Worm (Caenorhabditis elegans) whole organism, young adult: Measurements from ENCODE around the gene srh-69.

Source experiments
- B0019.2 ChIP-seq: fragments of 200-800 bp; sonication (Bioruptor generic); conservative IDR thresholded peaks from 2 replicates; pipeline ENCODE4 v1.3.6; 2022; ENCODE audit warnings: missing genetic modification reagents, missing genetic modification characterization, missing compliant biosample characterization
- B0261.1 ChIP-seq: sonication (generic microtip); optimal IDR thresholded peaks from 2 replicates; lab custom pipeline; 2016; ENCODE audit warnings: mild to moderate bottlenecking, missing genetic modification characterization, moderate library complexity, missing compliant biosample characterization
- B0336.3 ChIP-seq: fragments of 200-800 bp; sonication (Bioruptor generic); IDR thresholded peaks from 2 replicates; pipeline ENCODE4 v1.3.6; 2022; ENCODE audit warnings: missing genetic modification characterization, missing compliant biosample characterization
- C06A6.2 ChIP-seq: fragments of 200-800 bp; sonication (Bioruptor generic); conservative IDR thresholded peaks from 2 replicates; pipeline ENCODE4 v1.3.6; 2022; ENCODE audit warnings: missing genetic modification characterization, missing compliant biosample characterization
- F22D6.2 ChIP-seq: sonication (generic microtip); optimal IDR thresholded peaks from 2 replicates; lab custom pipeline; 2016; ENCODE audit warnings: mild to moderate bottlenecking, missing genetic modification characterization, missing compliant biosample characterization
- F37B4.10 ChIP-seq: fragments of 200-800 bp; sonication (Bioruptor generic); IDR thresholded peaks from 2 replicates; pipeline ENCODE4 v1.3.6; 2022; ENCODE audit warnings: missing genetic modification characterization, missing compliant biosample characterization
- F39B2.1 ChIP-seq: fragments of 200-800 bp; sonication (Bioruptor generic); IDR thresholded peaks from 2 replicates; pipeline ENCODE4 v1.3.6; 2022; ENCODE audit warnings: missing genetic modification reagents, missing genetic modification characterization, missing compliant biosample characterization
- F55B11.4 ChIP-seq: sonication (generic microtip); optimal IDR thresholded peaks from 2 replicates; lab custom pipeline; 2016; ENCODE audit warnings: missing compliant biosample characterization, missing genetic modification characterization, borderline replicate concordance; ENCODE audit not compliant: insufficient read depth
- T07F8.4 ChIP-seq: sonication (generic microtip); optimal IDR thresholded peaks from 2 replicates; lab custom pipeline; 2016; ENCODE audit warnings: mild to moderate bottlenecking, missing genetic modification characterization, moderate library complexity, missing compliant biosample characterization
- T26A5.8 ChIP-seq: sonication (generic microtip); optimal IDR thresholded peaks from 2 replicates; lab custom pipeline; 2016; ENCODE audit warnings: missing genetic modification characterization, missing compliant biosample characterization
- Y53G8AR.9 ChIP-seq: fragments of 200-800 bp; sonication (Bioruptor generic); conservative IDR thresholded peaks from 2 replicates; pipeline ENCODE4 v1.3.6; 2022; ENCODE audit warnings: missing genetic modification reagents, missing genetic modification characterization, missing compliant biosample characterization
- aptf-3 ChIP-seq: fragments of 200-800 bp; sonication (Bioruptor generic); IDR thresholded peaks from 2 replicates; pipeline ENCODE4 v1.3.6; 2022; ENCODE audit warnings: missing genetic modification characterization, missing compliant biosample characterization
- atf-7 ChIP-seq: sonication (generic microtip); optimal IDR thresholded peaks from 2 replicates; lab custom pipeline; 2017; ENCODE audit warnings: mild to moderate bottlenecking, missing genetic modification characterization, missing compliant biosample characterization
- attf-3 ChIP-seq: fragments of 200-800 bp; sonication (Bioruptor generic); conservative IDR thresholded peaks from 2 replicates; pipeline ENCODE4 v1.3.6; 2022; ENCODE audit warnings: missing genetic modification reagents, missing genetic modification characterization, missing compliant biosample characterization
- bed-2 ChIP-seq: fragments of 200-800 bp; sonication (Bioruptor generic); IDR thresholded peaks from 2 replicates; pipeline ENCODE4 v1.3.6; 2022; ENCODE audit warnings: missing genetic modification reagents, missing genetic modification characterization, missing compliant biosample characterization
- ceh-100 ChIP-seq: fragments of 200-800 bp; sonication (Bioruptor generic); IDR thresholded peaks from 2 replicates; pipeline ENCODE4 v1.3.6; 2022; ENCODE audit warnings: missing genetic modification reagents, missing genetic modification characterization, missing compliant biosample characterization
- ceh-58 ChIP-seq: fragments of 200-800 bp; sonication (Bioruptor generic); IDR thresholded peaks from 2 replicates; pipeline ENCODE4 v1.3.6; 2022; ENCODE audit warnings: missing genetic modification characterization, missing compliant biosample characterization
- ceh-91 ChIP-seq: fragments of 200-800 bp; sonication (Bioruptor generic); IDR thresholded peaks from 2 replicates; pipeline ENCODE4 v1.3.6; 2022; ENCODE audit warnings: missing genetic modification reagents, missing genetic modification characterization, missing compliant biosample characterization
- chd-7 ChIP-seq: sonication (generic microtip); optimal IDR thresholded peaks from 2 replicates; lab custom pipeline; 2016; ENCODE audit warnings: mild to moderate bottlenecking, missing genetic modification characterization, moderate library complexity, missing compliant biosample characterization
- dox-1 ChIP-seq: fragments of 200-800 bp; sonication (Bioruptor generic); IDR thresholded peaks from 2 replicates; pipeline ENCODE4 v1.3.6; 2022; ENCODE audit warnings: missing genetic modification reagents, missing genetic modification characterization, missing compliant biosample characterization
- dpff-1 ChIP-seq: sonication (generic microtip); optimal IDR thresholded peaks from 2 replicates; lab custom pipeline; 2017; ENCODE audit warnings: mild to moderate bottlenecking, missing genetic modification characterization, missing compliant biosample characterization
- egrh-3 ChIP-seq: fragments of 200-800 bp; sonication (Bioruptor generic); IDR thresholded peaks from 2 replicates; pipeline ENCODE4 v1.3.6; 2022; ENCODE audit warnings: missing genetic modification reagents, missing genetic modification characterization, missing compliant biosample characterization
- ekl-4 ChIP-seq: fragments of 200-800 bp; sonication (Bioruptor generic); IDR thresholded peaks from 2 replicates; pipeline ENCODE4 v1.3.6; 2022; ENCODE audit warnings: missing genetic modification reagents, missing genetic modification characterization, missing compliant biosample characterization
- ets-4 ChIP-seq: fragments of 200-800 bp; sonication (Bioruptor generic); optimal IDR thresholded peaks from 2 replicates; lab custom pipeline; 2018; ENCODE audit warnings: mild to moderate bottlenecking, missing genetic modification characterization, missing compliant biosample characterization
- gei-17 ChIP-seq: fragments of 200-800 bp; sonication (Bioruptor generic); optimal IDR thresholded peaks from 2 replicates; lab custom pipeline; 2018; ENCODE audit warnings: mild to moderate bottlenecking, missing genetic modification characterization, missing compliant biosample characterization
- him-1 ChIP-seq: sonication (generic microtip); optimal IDR thresholded peaks from 2 replicates; lab custom pipeline; 2016; ENCODE audit warnings: missing genotype, missing genetic modification reagents, missing genetic modification characterization, missing compliant biosample characterization
- hmg-1.2 ChIP-seq: fragments of 200-800 bp; sonication (Bioruptor generic); IDR thresholded peaks from 2 replicates; pipeline ENCODE4 v1.3.6; 2022; ENCODE audit warnings: missing genetic modification reagents, missing genetic modification characterization, missing compliant biosample characterization
- hrde-1 ChIP-seq: sonication (generic microtip); optimal IDR thresholded peaks from 2 replicates; lab custom pipeline; 2016; ENCODE audit warnings: missing genetic modification characterization, mild to moderate bottlenecking, missing compliant biosample characterization, moderate library complexity, missing genotype, missing genetic modification reagents, borderline replicate concordance
- hsf-1 ChIP-seq: fragments of 200-800 bp; sonication (Bioruptor generic); IDR thresholded peaks from 2 replicates; pipeline ENCODE4 v1.3.6; 2022; ENCODE audit warnings: missing genetic modification reagents, missing genetic modification characterization, missing compliant biosample characterization
- let-526 ChIP-seq: fragments of 200-800 bp; sonication (Bioruptor generic); IDR thresholded peaks from 2 replicates; pipeline ENCODE4 v1.3.6; 2022; ENCODE audit warnings: missing genetic modification reagents, missing genetic modification characterization, missing compliant biosample characterization
- let-607 ChIP-seq, 2 experiments: fragments of 200-800 bp in 1 of 2; sonication (Bioruptor generic) in 1 of 2; sonication (generic microtip) in 1 of 2; optimal IDR thresholded peaks; 2 replicates each; lab custom pipeline; 2016 to 2018; ENCODE audit warnings: mild to moderate bottlenecking in 2 of 2, missing compliant biosample characterization in 2 of 2, missing genetic modification characterization in 2 of 2, moderate library complexity in 2 of 2, missing genotype in 1 of 2
- lin-35 ChIP-seq, 3 experiments: fragments of 150-350 bp in 2 of 3; sonication (generic microtip) in 1 of 3; optimal IDR thresholded peaks; 2 replicates each; lab custom pipeline; 2014 to 2018; ENCODE audit warnings: missing biosample characterization in 3 of 3, missing genetic modification characterization in 3 of 3, missing genetic modification reagents in 3 of 3
- madf-10 ChIP-seq: sonication (generic microtip); optimal IDR thresholded peaks from 2 replicates; lab custom pipeline; 2016; ENCODE audit warnings: mild to moderate bottlenecking, missing genetic modification characterization, missing compliant biosample characterization
- madf-6 ChIP-seq: fragments of 200-800 bp; sonication (Bioruptor generic); IDR thresholded peaks from 2 replicates; pipeline ENCODE4 v1.3.6; 2022; ENCODE audit warnings: missing genetic modification reagents, missing genetic modification characterization, missing compliant biosample characterization
- mel-28 ChIP-seq: sonication (generic microtip); optimal IDR thresholded peaks from 2 replicates; lab custom pipeline; 2016; ENCODE audit warnings: borderline replicate concordance, mild to moderate bottlenecking, missing genetic modification characterization, missing compliant biosample characterization
- nfya-1 ChIP-seq: sonication (generic microtip); optimal IDR thresholded peaks from 2 replicates; lab custom pipeline; 2017; ENCODE audit warnings: antibody characterized with exemption, missing compliant biosample characterization, missing genetic modification characterization, borderline replicate concordance; ENCODE audit not compliant: insufficient read depth
- nfya-2 ChIP-seq: fragments of 200-800 bp; sonication (Bioruptor generic); IDR thresholded peaks from 2 replicates; pipeline ENCODE4 v1.3.6; 2022; ENCODE audit warnings: missing genetic modification reagents, missing genetic modification characterization, missing compliant biosample characterization
- nhr-179 ChIP-seq: sonication (generic microtip); optimal IDR thresholded peaks from 2 replicates; lab custom pipeline; 2016; ENCODE audit warnings: mild to moderate bottlenecking, missing genetic modification characterization, missing compliant biosample characterization
- nhr-27 ChIP-seq: fragments of 200-800 bp; sonication (Bioruptor generic); optimal IDR thresholded peaks from 2 replicates; lab custom pipeline; 2018; ENCODE audit warnings: mild to moderate bottlenecking, missing genetic modification characterization, moderate library complexity, missing compliant biosample characterization
- pha-4 ChIP-seq: fragments of 150-350 bp; sonication (generic microtip); optimal IDR thresholded peaks from 2 replicates; lab custom pipeline; 2014; ENCODE audit warnings: missing biosample characterization, missing genetic modification reagents, missing genetic modification characterization
- rcor-1 ChIP-seq: fragments of 200-800 bp; sonication (Bioruptor generic); IDR thresholded peaks from 2 replicates; pipeline ENCODE4 v1.3.6; 2022; ENCODE audit warnings: missing genetic modification reagents, missing genetic modification characterization, missing compliant biosample characterization
- sea-2 ChIP-seq: fragments of 200-800 bp; sonication (Bioruptor generic); IDR thresholded peaks from 2 replicates; pipeline ENCODE4 v1.3.6; 2022; ENCODE audit warnings: missing genetic modification characterization, missing compliant biosample characterization
- somi-1 ChIP-seq: fragments of 200-800 bp; sonication (Bioruptor generic); optimal IDR thresholded peaks from 2 replicates; lab custom pipeline; 2018; ENCODE audit warnings: mild to moderate bottlenecking, missing genetic modification characterization, missing compliant biosample characterization
- sptf-2 ChIP-seq: fragments of 200-800 bp; sonication (Bioruptor generic); optimal IDR thresholded peaks from 2 replicates; lab custom pipeline; 2018; ENCODE audit warnings: mild to moderate bottlenecking, missing genetic modification characterization, missing compliant biosample characterization
- unc-62 ChIP-seq: fragments of 150-350 bp; optimal IDR thresholded peaks from 2 replicates; lab custom pipeline; 2014; ENCODE audit warnings: missing biosample characterization, missing genetic modification reagents, missing genetic modification characterization
- xnd-1 ChIP-seq: sonication (generic microtip); optimal IDR thresholded peaks from 2 replicates; lab custom pipeline; 2016; ENCODE audit warnings: missing genotype, missing genetic modification reagents, missing genetic modification characterization, missing compliant biosample characterization
- ztf-18 ChIP-seq: sonication (generic microtip); optimal IDR thresholded peaks from 2 replicates; lab custom pipeline; 2016; ENCODE audit warnings: missing genotype, mild to moderate bottlenecking, missing genetic modification characterization, missing compliant biosample characterization
- ztf-26 ChIP-seq: sonication (generic microtip); optimal IDR thresholded peaks from 2 replicates; lab custom pipeline; 2017; ENCODE audit warnings: missing genetic modification characterization, missing compliant biosample characterization

Gene srh-69

DNA sequence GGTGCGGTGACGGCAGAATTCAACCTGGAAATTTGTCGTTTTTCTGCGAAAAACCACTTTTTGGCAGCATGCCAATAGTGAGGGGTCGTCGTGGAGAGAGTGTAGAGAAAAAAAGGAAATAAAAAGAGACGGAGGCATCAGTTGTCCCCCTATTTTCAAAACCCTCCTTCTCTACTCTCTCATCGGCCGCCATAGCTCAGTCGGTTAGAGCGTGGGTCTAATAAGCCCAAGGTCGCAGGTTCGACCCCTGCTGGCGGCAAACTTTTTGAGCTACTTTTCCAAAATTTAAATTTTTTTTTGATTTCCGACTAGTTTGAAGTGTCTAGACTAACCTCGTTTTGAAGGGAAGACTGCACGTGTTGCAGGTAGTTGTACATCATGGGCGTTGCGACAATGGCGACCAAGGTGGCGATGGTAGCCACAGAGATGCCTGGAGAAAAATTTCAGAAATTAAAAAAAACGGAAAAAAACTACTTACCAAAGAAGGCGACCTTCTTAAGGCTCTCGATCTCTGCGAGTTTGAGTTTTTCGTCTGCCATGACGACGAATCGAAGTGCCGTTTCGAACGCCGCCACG, 19.9 kb downstream of the srh-69 start, which contains the start of gene col-85 (continued):
- peak; percentile 67 for TF ChIP-seq atf-7
- TF ChIP-seq mel-28 (tag; lab: Kevin White, UChicago) = peak; percentile 3
- TF ChIP-seq let-526 (GFP tag; lab: Robert Waterston, UW) = 0 out of 2 replicates have a peak, but pooled peaks have one; percentile 35
- TF ChIP-seq Y53G8AR.9 (GFP tag; lab: Robert Waterston, UW) = peak; percentile 79
- TF ChIP-seq hsf-1 (GFP tag; lab: Robert Waterston, UW) = peak; percentile 52; the same call in 1 of the 2 replicates
- peak; percentile 87 for TF ChIP-seq chd-7 (tag; lab: Kevin White, UChicago)
- peak in 1 of 3 experiments; percentile 78 for TF ChIP-seq lin-35 (GFP tag; optimal IDR thresholded peaks at IDR 0.05; lab: Kevin White, UChicago)
- 0 out of 2 replicates have a peak, but pooled peaks have one; percentile 41 for TF ChIP-seq nfya-2
- no peak for TF ChIP-seq sea-2
- peak; percentile 74 for TF ChIP-seq hrde-1 (tag; lab: Kevin White, UChicago)
- peak; percentile 99 for TF ChIP-seq B0261.1 (tag; lab: Kevin White, UChicago)
- TF ChIP-seq nfya-1 (tag; lab: Kevin White, UChicago) = no peak
- TF ChIP-seq F55B11.4 (tag; lab: Kevin White, UChicago) = no peak
- peak; percentile 5 for TF ChIP-seq gei-17 (GFP tag; lab: Kevin White, UChicago)
- TF ChIP-seq aptf-3 (GFP tag; lab: Robert Waterston, UW) = no peak
- TF ChIP-seq B0019.2 (GFP tag; lab: Robert Waterston, UW) = peak; percentile 75
- peak; percentile 42 for TF ChIP-seq sptf-2 (GFP tag; lab: Kevin White, UChicago)
- TF ChIP-seq somi-1 (GFP tag; lab: Kevin White, UChicago) = peak; percentile 79
- peak; percentile 78 for TF ChIP-seq ceh-100 (GFP tag; lab: Robert Waterston, UW)
- TF ChIP-seq nhr-27 (tag; lab: Kevin White, UChicago) = peak; percentile 72
- peak; percentile 77 for TF ChIP-seq attf-3
- no peak for TF ChIP-seq xnd-1
- peak; percentile 90 for TF ChIP-seq hmg-1.2 (GFP tag; lab: Robert Waterston, UW)
- TF ChIP-seq T07F8.4 (tag; lab: Kevin White, UChicago) = peak; percentile 85
- no peak for TF ChIP-seq ets-4 (GFP tag; lab: Kevin White, UChicago)
- TF ChIP-seq egrh-3 = no peak
- TF ChIP-seq ceh-91 (GFP tag; lab: Robert Waterston, UW) = peak; percentile 43
- TF ChIP-seq F22D6.2 = peak; percentile 4
- peak; percentile 84 for TF ChIP-seq madf-10 (tag; lab: Kevin White, UChicago)
- 0 out of 2 replicates have a peak, but pooled peaks have one; percentile 35 for TF ChIP-seq C06A6.2
- TF ChIP-seq nhr-179 = peak; percentile 42
- peak; percentile 93 for TF ChIP-seq ceh-58 (GFP tag; lab: Robert Waterston, UW)
- TF ChIP-seq F37B4.10 (GFP tag; lab: Robert Waterston, UW) = 0 out of 2 replicates have a peak, but pooled peaks have one; percentile 86
- TF ChIP-seq madf-6 (GFP tag; lab: Robert Waterston, UW) = peak; percentile 72
- TF ChIP-seq bed-2 (GFP tag; lab: Robert Waterston, UW) = no peak
- TF ChIP-seq F39B2.1 (GFP tag; lab: Robert Waterston, UW) = no peak
- peak; percentile 89 for TF ChIP-seq him-1
- peak; percentile 75 for TF ChIP-seq B0336.3 (GFP tag; lab: Robert Waterston, UW)
- TF ChIP-seq T26A5.8 (tag; lab: Kevin White, UChicago) = peak; percentile 49
- TF ChIP-seq dox-1 = peak; percentile 95
- peak; percentile 85 for TF ChIP-seq rcor-1
- TF ChIP-seq unc-62 (GFP tag; lab: Kevin White, UChicago) = no peak
- no peak for TF ChIP-seq dpff-1 (tag; lab: Kevin White, UChicago)
- TF ChIP-seq pha-4 (tag; lab: Kevin White, UChicago) = no peak
- TF ChIP-seq ekl-4 = peak; percentile 72
- TF ChIP-seq let-607 (tag; optimal IDR thresholded peaks at IDR 0.05; lab: Kevin White, UChicago) = peak; percentile 3 to 56
- TF ChIP-seq ztf-26 (tag; lab: Kevin White, UChicago) = peak; percentile 80
- TF ChIP-seq ztf-18 (tag; lab: Kevin White, UChicago) = peak; percentile 81
